Fruit fly (Drosophila melanogaster) whole organism, embryonic: ENCODE results near the gene CG11634.

Source experiments
- C15 ChIP-seq: fragments of 200-800 bp; sonication (Bioruptor generic); IDR thresholded peaks from 3 replicates; pipeline ENCODE4 v1.3.6; 2022; ENCODE audit warnings: missing biosample characterization, missing genetic modification characterization
- CG12236 ChIP-seq: fragments of 200-800 bp; sonication (Bioruptor generic); optimal IDR thresholded peaks from 2 replicates; lab custom pipeline; 2016; ENCODE audit warnings: missing biosample characterization, missing genetic modification characterization
- CG12391 ChIP-seq: fragments of 200-800 bp; sonication (Bioruptor generic); optimal IDR thresholded peaks from 3 replicates; lab custom pipeline; 2018; ENCODE audit warnings: missing biosample characterization, mild to moderate bottlenecking, missing genetic modification characterization, moderate library complexity
- CG14014 ChIP-seq: fragments of 200-800 bp; sonication (Bioruptor generic); IDR thresholded peaks from 2 replicates; pipeline ENCODE4 v1.3.6; 2022; ENCODE audit warnings: missing biosample characterization, missing genetic modification characterization
- CG18764 ChIP-seq: fragments of 200-800 bp; sonication (Bioruptor generic); optimal IDR thresholded peaks from 3 replicates; lab custom pipeline; 2016; ENCODE audit warnings: missing biosample characterization, missing genetic modification characterization
- CG2875 ChIP-seq: fragments of 200-800 bp; sonication (Bioruptor generic); optimal IDR thresholded peaks from 2 replicates; lab custom pipeline; 2017; ENCODE audit warnings: missing biosample characterization, mild to moderate bottlenecking, missing genetic modification characterization, missing genetic modification reagents
- Dfd ChIP-seq, 2 experiments: fragments of >200 bp; optimal IDR thresholded peaks; 2 replicates each; lab custom pipeline; 2017; ENCODE audit warnings: missing biosample characterization in 2 of 2, missing genetic modification characterization in 2 of 2
- NC2α ChIP-seq: fragments of 200-800 bp; sonication (Bioruptor generic); optimal IDR thresholded peaks from 2 replicates; lab custom pipeline; 2016; ENCODE audit warnings: missing biosample characterization, missing genetic modification characterization
- Poxn ChIP-seq: fragments of 200-800 bp; sonication (Bioruptor generic); IDR thresholded peaks from 2 replicates; pipeline ENCODE4 v1.3.6; 2022; ENCODE audit warnings: missing biosample characterization, missing genetic modification characterization
- Sox102F ChIP-seq: fragments of 200-800 bp; sonication (Bioruptor generic); optimal IDR thresholded peaks from 2 replicates; lab custom pipeline; 2018; ENCODE audit warnings: missing biosample characterization, mild to moderate bottlenecking, missing genetic modification characterization, moderate library complexity
- dimm ChIP-seq: fragments of 200-800 bp; sonication (Bioruptor generic); IDR thresholded peaks from 2 replicates; pipeline ENCODE4 v1.3.6; 2022; ENCODE audit warnings: missing biosample characterization, missing genetic modification characterization
- hb ChIP-seq: fragments of 200-800 bp; sonication (Bioruptor generic); IDR thresholded peaks from 3 replicates; pipeline ENCODE4 v1.3.6; 2022; ENCODE audit warnings: missing biosample characterization, missing genetic modification characterization; ENCODE audit not compliant: partially characterized antibody

DNA sequence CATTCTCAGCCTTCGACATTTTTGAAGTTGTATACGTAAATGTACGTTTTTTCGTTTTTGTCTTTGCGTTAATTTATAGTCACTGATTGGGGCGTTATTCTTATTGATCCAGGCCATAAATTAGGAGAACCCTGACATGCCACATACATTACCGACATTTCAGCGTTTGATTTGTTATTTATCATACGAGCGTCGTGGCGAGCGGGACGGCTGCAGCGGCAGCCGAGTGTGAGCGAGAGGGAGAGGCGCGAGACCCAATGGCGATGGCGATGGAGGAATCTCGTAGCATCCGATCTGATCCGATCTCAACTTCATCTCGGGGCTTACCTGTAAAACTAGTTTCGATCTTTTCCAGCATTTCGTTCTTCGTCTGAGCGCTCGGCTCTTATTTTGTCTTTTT is 49.7 kb upstream of the CG11634 start:
- TF ChIP-seq dimm (no peak), Poxn (no peak), CG12236 (GFP tag; lab: Kevin White, UChicago) (no peak), CG2875 (GFP tag; lab: Kevin White, UChicago) (no peak), CG14014 (GFP tag; lab: Robert Waterston, UW) (no peak), C15 (no peak), CG18764 (GFP tag; lab: Kevin White, UChicago) (no peak), Dfd (GFP tag; optimal IDR thresholded peaks at IDR 0.05; lab: Kevin White, UChicago) (no peak), NC2α (GFP tag; lab: Kevin White, UChicago) (no peak), CG12391 (tag; lab: Kevin White, UChicago) (no peak), Sox102F (GFP tag; lab: Kevin White, UChicago) (no peak), hb (no peak)
